Fruit fly (Drosophila melanogaster) whole organism, embryonic: Measurements from ENCODE around the gene CG13601.
A peak's percentile ranks its signal among the peaks of the same experiment; 100 is the strongest.

Experiments used
- Ada2b ChIP-seq: fragments of 200-800 bp; sonication (Bioruptor generic); IDR thresholded peaks from 2 replicates; pipeline ENCODE4 v1.3.6; 2022; ENCODE audit warnings: missing biosample characterization, missing genetic modification characterization
- B-H1 ChIP-seq: fragments of 200-800 bp; sonication (Bioruptor generic); IDR thresholded peaks from 3 replicates; pipeline ENCODE4 v1.3.6; 2022; ENCODE audit warnings: missing biosample characterization, missing genetic modification characterization
- CG11247 ChIP-seq: fragments of 200-800 bp; sonication (Bioruptor generic); IDR thresholded peaks from 2 replicates; pipeline ENCODE4 v1.3.6; 2022; ENCODE audit warnings: missing biosample characterization, missing genetic modification characterization
- CG12104 ChIP-seq: fragments of 200-800 bp; sonication (Bioruptor generic); optimal IDR thresholded peaks from 3 replicates; lab custom pipeline; 2016; ENCODE audit warnings: missing biosample characterization, missing genetic modification characterization
- CG15073 ChIP-seq: fragments of 200-800 bp; sonication (Bioruptor generic); optimal IDR thresholded peaks from 2 replicates; lab custom pipeline; 2016; ENCODE audit warnings: missing biosample characterization, missing genetic modification characterization
- CG15514 ChIP-seq: fragments of 200-800 bp; sonication (Bioruptor generic); optimal IDR thresholded peaks from 3 replicates; lab custom pipeline; 2017; ENCODE audit warnings: missing biosample characterization, missing genetic modification characterization, mild to moderate bottlenecking, moderate library complexity, missing genetic modification reagents
- CG16779 ChIP-seq: fragments of 200-800 bp; sonication (Bioruptor generic); IDR thresholded peaks from 2 replicates; pipeline ENCODE4 v1.3.6; 2022; ENCODE audit warnings: missing biosample characterization, missing genetic modification characterization
- CG16863 ChIP-seq: fragments of 200-800 bp; sonication (Bioruptor generic); optimal IDR thresholded peaks from 3 replicates; lab custom pipeline; 2016; ENCODE audit warnings: missing biosample characterization, missing genetic modification characterization
- CG18599 ChIP-seq: fragments of 200-800 bp; sonication (Bioruptor generic); optimal IDR thresholded peaks from 3 replicates; lab custom pipeline; 2017; ENCODE audit warnings: missing biosample characterization, missing genetic modification characterization, mild to moderate bottlenecking, moderate library complexity, missing genetic modification reagents
- CG2889 ChIP-seq: fragments of 200-800 bp; sonication (Bioruptor generic); IDR thresholded peaks from 3 replicates; pipeline ENCODE4 v1.3.6; 2022; ENCODE audit warnings: missing biosample characterization, missing genetic modification characterization
- CG3065 ChIP-seq: fragments of 200-800 bp; sonication (Bioruptor generic); optimal IDR thresholded peaks from 2 replicates; lab custom pipeline; 2016; ENCODE audit warnings: missing biosample characterization, missing genetic modification characterization
- CG31224 ChIP-seq: fragments of 200-800 bp; sonication (Bioruptor generic); IDR thresholded peaks from 2 replicates; pipeline ENCODE4 v1.3.6; 2022; ENCODE audit warnings: missing biosample characterization, missing genetic modification characterization
- CG31441 ChIP-seq: fragments of 200-800 bp; sonication (Bioruptor generic); IDR thresholded peaks from 2 replicates; pipeline ENCODE4 v1.3.6; 2022; ENCODE audit warnings: missing biosample characterization, missing genetic modification characterization
- CG3163 ChIP-seq: fragments of 200-800 bp; sonication (Bioruptor generic); optimal IDR thresholded peaks from 3 replicates; lab custom pipeline; 2016; ENCODE audit warnings: missing biosample characterization, missing genetic modification characterization
- CG32772 ChIP-seq: fragments of 200-800 bp; sonication (Bioruptor generic); IDR thresholded peaks from 2 replicates; pipeline ENCODE4 v1.3.6; 2022; ENCODE audit warnings: missing biosample characterization, missing genetic modification characterization
- CG6254 ChIP-seq: fragments of 200-800 bp; sonication (Bioruptor generic); optimal IDR thresholded peaks from 3 replicates; lab custom pipeline; 2017; ENCODE audit warnings: mild to moderate bottlenecking, missing biosample characterization, missing genetic modification reagents, missing genetic modification characterization
- CG7556 ChIP-seq: fragments of 200-800 bp; sonication (Bioruptor generic); optimal IDR thresholded peaks from 2 replicates; lab custom pipeline; 2017; ENCODE audit warnings: missing biosample characterization, mild to moderate bottlenecking, missing genetic modification characterization
- CTCF ChIP-seq: fragments of 200-800 bp; sonication (Bioruptor generic); optimal IDR thresholded peaks from 2 replicates; lab custom pipeline; 2017; ENCODE audit warnings: missing biosample characterization, mild to moderate bottlenecking, missing genetic modification characterization, moderate library complexity
- D19A ChIP-seq: fragments of 200-800 bp; optimal IDR thresholded peaks from 3 replicates; lab custom pipeline; 2019; ENCODE audit warnings: missing biosample characterization, mild to moderate bottlenecking, missing genetic modification characterization, moderate library complexity
- Dbx ChIP-seq: fragments of 200-800 bp; sonication (Bioruptor generic); IDR thresholded peaks from 3 replicates; pipeline ENCODE4 v1.3.6; 2022; ENCODE audit warnings: missing biosample characterization, missing genetic modification characterization
- Dek ChIP-seq: fragments of 200-800 bp; sonication (Bioruptor generic); optimal IDR thresholded peaks from 3 replicates; lab custom pipeline; 2019; ENCODE audit warnings: missing biosample characterization, mild to moderate bottlenecking, missing genetic modification characterization, moderate library complexity
- Gsc ChIP-seq: fragments of 200-800 bp; sonication (Bioruptor generic); IDR thresholded peaks from 2 replicates; pipeline ENCODE4 v1.3.6; 2022; ENCODE audit warnings: missing biosample characterization, missing genetic modification characterization
- Hmr ChIP-seq: fragments of 200-800 bp; sonication (Bioruptor generic); optimal IDR thresholded peaks from 3 replicates; lab custom pipeline; 2017; ENCODE audit warnings: mild to moderate bottlenecking, missing biosample characterization, missing genetic modification reagents, missing genetic modification characterization
- Hsf ChIP-seq: fragments of 200-800 bp; sonication (Bioruptor generic); optimal IDR thresholded peaks from 3 replicates; lab custom pipeline; 2016; ENCODE audit warnings: missing biosample characterization, missing genetic modification characterization
- Kr ChIP-seq: fragments of 200-800 bp; sonication (Bioruptor generic); optimal IDR thresholded peaks from 2 replicates; lab custom pipeline; 2017; ENCODE audit warnings: missing biosample characterization, mild to moderate bottlenecking, missing genetic modification characterization
- Mes4 ChIP-seq: fragments of 200-800 bp; sonication (Bioruptor generic); optimal IDR thresholded peaks from 2 replicates; lab custom pipeline; 2016; ENCODE audit warnings: missing biosample characterization, missing genetic modification characterization
- Myb ChIP-seq: fragments of 200-800 bp; sonication (Bioruptor generic); optimal IDR thresholded peaks from 2 replicates; lab custom pipeline; 2016; ENCODE audit warnings: missing biosample characterization, missing genetic modification characterization
- Nf-YB ChIP-seq: fragments of 200-800 bp; sonication (Bioruptor generic); optimal IDR thresholded peaks from 3 replicates; lab custom pipeline; 2019; ENCODE audit warnings: missing biosample characterization, mild to moderate bottlenecking, missing genetic modification characterization, moderate library complexity
- Opbp ChIP-seq: fragments of 200-800 bp; sonication (Bioruptor generic); IDR thresholded peaks from 3 replicates; pipeline ENCODE4 v1.3.6; 2022; ENCODE audit warnings: missing biosample characterization, missing genetic modification characterization; ENCODE audit not compliant: partially characterized antibody
- Side ChIP-seq: fragments of 200-800 bp; sonication (Bioruptor generic); optimal IDR thresholded peaks from 2 replicates; lab custom pipeline; 2016; ENCODE audit warnings: missing biosample characterization, missing genetic modification characterization
- Usf ChIP-seq: fragments of 200-800 bp; sonication (Bioruptor generic); optimal IDR thresholded peaks from 2 replicates; lab custom pipeline; 2017; ENCODE audit warnings: missing genotype, missing biosample characterization, missing genetic modification characterization
- bcd ChIP-seq: fragments of 200-800 bp; sonication (Bioruptor generic); optimal IDR thresholded peaks from 2 replicates; lab custom pipeline; 2017; ENCODE audit warnings: missing biosample characterization, mild to moderate bottlenecking, missing genetic modification characterization
- caup ChIP-seq: fragments of 200-800 bp; sonication (Bioruptor generic); optimal IDR thresholded peaks from 3 replicates; lab custom pipeline; 2017; ENCODE audit warnings: missing biosample characterization, mild to moderate bottlenecking, missing genetic modification characterization, moderate library complexity; ENCODE audit not compliant: severe bottlenecking
- chm ChIP-seq: fragments of 200-800 bp; sonication (Bioruptor generic); IDR thresholded peaks from 2 replicates; pipeline ENCODE4 v1.3.6; 2022; ENCODE audit warnings: missing biosample characterization, missing genetic modification characterization
- croc ChIP-seq: fragments of 200-800 bp; sonication (Bioruptor generic); conservative IDR thresholded peaks from 3 replicates; pipeline ENCODE4 v1.3.6; 2022; ENCODE audit warnings: missing biosample characterization, missing genetic modification characterization
- en ChIP-seq: fragments of 200-800 bp; sonication (Bioruptor generic); optimal IDR thresholded peaks from 2 replicates; lab custom pipeline; 2016; ENCODE audit warnings: missing biosample characterization, missing genetic modification characterization
- hb ChIP-seq: fragments of 200-800 bp; sonication (Bioruptor generic); IDR thresholded peaks from 3 replicates; pipeline ENCODE4 v1.3.6; 2022; ENCODE audit warnings: missing biosample characterization, missing genetic modification characterization; ENCODE audit not compliant: partially characterized antibody
- her ChIP-seq: fragments of 200-800 bp; sonication (Bioruptor generic); optimal IDR thresholded peaks from 2 replicates; lab custom pipeline; 2016; ENCODE audit warnings: missing biosample characterization, missing genetic modification characterization
- klu ChIP-seq: fragments of 200-800 bp; sonication (Bioruptor generic); IDR thresholded peaks from 2 replicates; pipeline ENCODE4 v1.3.6; 2022; ENCODE audit warnings: missing biosample characterization, missing genetic modification characterization
- mirr ChIP-seq: fragments of 200-800 bp; sonication (Bioruptor generic); optimal IDR thresholded peaks from 3 replicates; lab custom pipeline; 2018; ENCODE audit warnings: missing biosample characterization, mild to moderate bottlenecking, missing genetic modification characterization
- nau ChIP-seq: fragments of 200-800 bp; sonication (Bioruptor generic); optimal IDR thresholded peaks from 3 replicates; lab custom pipeline; 2017; ENCODE audit warnings: missing biosample characterization, mild to moderate bottlenecking, missing genetic modification characterization, missing genetic modification reagents
- pfk ChIP-seq: fragments of 200-800 bp; sonication (Bioruptor generic); optimal IDR thresholded peaks from 2 replicates; lab custom pipeline; 2018; ENCODE audit warnings: missing biosample characterization, mild to moderate bottlenecking, missing genetic modification characterization, moderate library complexity
- pho ChIP-seq: fragments of 200-800 bp; sonication (Bioruptor generic); optimal IDR thresholded peaks from 2 replicates; lab custom pipeline; 2016; ENCODE audit warnings: missing biosample characterization, missing genetic modification characterization
- ro ChIP-seq: fragments of 200-800 bp; sonication (Bioruptor generic); IDR thresholded peaks from 2 replicates; pipeline ENCODE4 v1.3.6; 2022; ENCODE audit warnings: missing biosample characterization, missing genetic modification characterization
- seq ChIP-seq: fragments of 200-800 bp; sonication (Bioruptor generic); IDR thresholded peaks from 2 replicates; pipeline ENCODE4 v1.3.6; 2022; ENCODE audit warnings: missing biosample characterization, missing genetic modification characterization
- tin ChIP-seq: fragments of 200-800 bp; sonication (Bioruptor generic); optimal IDR thresholded peaks from 3 replicates; lab custom pipeline; 2016; ENCODE audit warnings: missing biosample characterization, missing genetic modification characterization
- tna ChIP-seq: fragments of 200-800 bp; sonication (Bioruptor generic); IDR thresholded peaks from 2 replicates; pipeline ENCODE4 v1.3.6; 2022; ENCODE audit warnings: missing biosample characterization, missing genetic modification characterization; ENCODE audit not compliant: partially characterized antibody
- trh ChIP-seq: fragments of 200-800 bp; sonication (Bioruptor generic); optimal IDR thresholded peaks from 2 replicates; lab custom pipeline; 2016; ENCODE audit warnings: missing biosample characterization, missing genetic modification characterization
- vfl ChIP-seq: fragments of 200-800 bp; sonication (Bioruptor generic); optimal IDR thresholded peaks from 2 replicates; lab custom pipeline; 2016; ENCODE audit warnings: missing biosample characterization, missing genetic modification characterization
- wek ChIP-seq: fragments of 200-800 bp; sonication (Bioruptor generic); optimal IDR thresholded peaks from 3 replicates; lab custom pipeline; 2018; ENCODE audit warnings: missing biosample characterization, mild to moderate bottlenecking, missing genetic modification characterization, moderate library complexity

Gene CG13601

DNA sequence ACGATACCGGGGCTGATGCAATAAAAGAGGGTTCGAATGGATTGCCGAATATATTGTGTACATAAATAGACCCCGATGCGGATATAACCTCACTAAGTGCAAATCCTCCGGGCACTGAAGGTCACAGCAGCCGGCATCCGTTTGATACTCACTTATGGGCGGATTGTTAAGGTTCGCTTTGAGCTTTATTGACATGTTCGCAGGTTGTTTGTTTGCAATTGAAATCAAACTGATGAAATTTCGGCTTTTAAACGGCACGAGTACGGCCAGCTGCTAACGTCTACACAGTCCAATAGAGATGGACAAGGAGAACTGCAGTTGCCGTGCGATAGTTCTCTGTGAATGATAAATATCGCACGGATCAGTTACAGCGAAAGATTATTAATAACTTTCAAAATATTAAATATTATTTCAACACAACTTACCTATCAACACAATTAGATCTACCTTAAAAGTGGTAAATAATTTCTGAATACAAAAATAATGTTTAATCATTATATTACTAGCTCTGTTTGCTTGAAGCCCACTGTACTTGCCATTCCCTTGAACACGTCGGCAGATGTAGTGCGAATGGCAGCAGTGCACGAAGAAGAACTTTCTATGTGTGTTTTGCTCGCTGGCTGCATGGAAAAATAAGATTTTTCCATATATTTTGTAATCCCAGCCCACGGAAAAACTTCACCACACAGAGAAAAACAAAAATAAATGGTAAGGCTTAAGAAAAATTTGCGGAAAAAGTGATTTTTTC, 30.8 kb upstream of the CG13601 start, which contains the start of the genes GluProRS and AP-1sigma (continued):
- TF ChIP-seq CG7556 (peak; percentile 82), bcd (GFP tag; lab: Kevin White, UChicago) (peak; percentile 92), klu (GFP tag; lab: Robert Waterston, UW) (peak; percentile 94), seq (GFP tag; lab: Robert Waterston, UW) (peak; percentile 91), ro (peak; percentile 79), CG2889 (GFP tag; lab: Robert Waterston, UW) (peak; percentile 92), CG6254 (peak; percentile 66), trh (GFP tag; lab: Kevin White, UChicago) (peak; percentile 78), Usf (peak; percentile 79), CG12104 (peak; percentile 87), tna (peak; percentile 76; the same call in 1 of the 2 replicates), CG3163 (GFP tag; lab: Kevin White, UChicago) (peak; percentile 48), Side (GFP tag; lab: Kevin White, UChicago) (peak; percentile 60), D19A (tag; lab: Kevin White, UChicago) (peak; percentile 73), tin (peak; percentile 94), CG15514 (GFP tag; lab: Kevin White, UChicago) (peak; percentile 80), Kr (GFP tag; lab: Kevin White, UChicago) (no peak), her (GFP tag; lab: Kevin White, UChicago) (peak; percentile 46), CG3065 (GFP tag; lab: Kevin White, UChicago) (peak; percentile 89), chm (GFP tag; lab: Robert Waterston, UW) (peak; percentile 93), hb (GFP tag; lab: Robert Waterston, UW) (peak; percentile 90), Hmr (GFP tag; lab: Kevin White, UChicago) (peak; percentile 86), Gsc (peak; percentile 93), pho (GFP tag; lab: Kevin White, UChicago) (peak; percentile 90), croc (peak; percentile 92), CG31224 (GFP tag; lab: Robert Waterston, UW) (peak; percentile 91), Opbp (GFP tag; lab: Robert Waterston, UW) (peak; percentile 86), CG15073 (GFP tag; lab: Kevin White, UChicago) (peak; percentile 48), mirr (peak; percentile 70), Nf-YB (peak; percentile 65), CG16779 (peak; percentile 83), caup (peak; percentile 80), CG16863 (GFP tag; lab: Kevin White, UChicago) (peak; percentile 82), CTCF (GFP tag; lab: Kevin White, UChicago) (no peak), Dek (tag; lab: Kevin White, UChicago) (peak; percentile 88), Myb (GFP tag; lab: Kevin White, UChicago) (peak; percentile 46), en (GFP tag; lab: Kevin White, UChicago) (peak; percentile 60), nau (GFP tag; lab: Kevin White, UChicago) (no peak), vfl (GFP tag; lab: Kevin White, UChicago) (peak; percentile 89), Hsf (GFP tag; lab: Kevin White, UChicago) (peak; percentile 93), CG18599 (GFP tag; lab: Kevin White, UChicago) (peak; percentile 89), CG11247 (GFP tag; lab: Robert Waterston, UW) (peak; percentile 97), CG32772 (GFP tag; lab: Robert Waterston, UW) (peak; percentile 97), wek (GFP tag; lab: Kevin White, UChicago) (no peak), Mes4 (peak; percentile 62), Dbx (GFP tag; lab: Robert Waterston, UW) (peak; percentile 98), Ada2b (GFP tag; lab: Robert Waterston, UW) (peak; percentile 95), pfk (GFP tag; lab: Kevin White, UChicago) (peak; percentile 26), B-H1 (GFP tag; lab: Robert Waterston, UW) (peak; percentile 90), CG31441 (GFP tag; lab: Robert Waterston, UW) (peak; percentile 85; the same call in 1 of the 2 replicates)
